Worm (Caenorhabditis elegans) whole organism, young adult: Measurements from ENCODE around the gene tbc-20.
"Not testable (repeated sequence)": the region's sequence is repeated elsewhere in the genome, so short reads cannot be mapped to it uniquely, and the experiment has no call there.

Source experiments
- F55B11.4 ChIP-seq: sonication (generic microtip); optimal IDR thresholded peaks from 2 replicates; lab custom pipeline; 2016; ENCODE audit warnings: missing compliant biosample characterization, missing genetic modification characterization, borderline replicate concordance; ENCODE audit not compliant: insufficient read depth
- T26A5.8 ChIP-seq: sonication (generic microtip); optimal IDR thresholded peaks from 2 replicates; lab custom pipeline; 2016; ENCODE audit warnings: missing genetic modification characterization, missing compliant biosample characterization
- ama-1 ChIP-seq, 3 experiments: fragments of 150-350 bp in 1 of 3; sonication (generic microtip) in 2 of 3; optimal IDR thresholded peaks; 2 replicates each; lab custom pipeline; 2014 to 2018; ENCODE audit warnings: missing biosample characterization in 2 of 3, missing genetic modification characterization in 2 of 3, missing genetic modification reagents in 2 of 3
- bed-1 ChIP-seq: fragments of 200-800 bp; sonication (Bioruptor generic); IDR thresholded peaks from 2 replicates; pipeline ENCODE4 v1.3.6; 2022; ENCODE audit warnings: missing genetic modification reagents, missing genetic modification characterization, missing compliant biosample characterization
- hlh-12 ChIP-seq: sonication (generic microtip); optimal IDR thresholded peaks from 2 replicates; lab custom pipeline; 2016; ENCODE audit warnings: missing genetic modification characterization, missing compliant biosample characterization
- madf-10 ChIP-seq: sonication (generic microtip); optimal IDR thresholded peaks from 2 replicates; lab custom pipeline; 2016; ENCODE audit warnings: mild to moderate bottlenecking, missing genetic modification characterization, missing compliant biosample characterization
- madf-3 ChIP-seq: fragments of 200-800 bp; sonication (Bioruptor generic); IDR thresholded peaks from 2 replicates; pipeline ENCODE4 v1.3.6; 2022; ENCODE audit warnings: missing genetic modification reagents, missing genetic modification characterization, missing compliant biosample characterization
- nfya-1 ChIP-seq: sonication (generic microtip); optimal IDR thresholded peaks from 2 replicates; lab custom pipeline; 2017; ENCODE audit warnings: antibody characterized with exemption, missing compliant biosample characterization, missing genetic modification characterization, borderline replicate concordance; ENCODE audit not compliant: insufficient read depth
- unc-62 ChIP-seq: fragments of 150-350 bp; optimal IDR thresholded peaks from 2 replicates; lab custom pipeline; 2014; ENCODE audit warnings: missing biosample characterization, missing genetic modification reagents, missing genetic modification characterization
- zfh-2 ChIP-seq: fragments of 200-800 bp; sonication (Bioruptor generic); conservative IDR thresholded peaks from 2 replicates; pipeline ENCODE4 v1.3.6; 2022; ENCODE audit warnings: missing genetic modification reagents, missing genetic modification characterization, missing compliant biosample characterization
- ztf-18 ChIP-seq: sonication (generic microtip); optimal IDR thresholded peaks from 2 replicates; lab custom pipeline; 2016; ENCODE audit warnings: missing genotype, mild to moderate bottlenecking, missing genetic modification characterization, missing compliant biosample characterization
- ztf-28 ChIP-seq: fragments of 200-800 bp; sonication (Bioruptor generic); IDR thresholded peaks from 2 replicates; pipeline ENCODE4 v1.3.6; 2022; ENCODE audit warnings: missing genetic modification reagents, missing genetic modification characterization, missing compliant biosample characterization

- not testable (repeated sequence) for TF ChIP-seq ama-1 (optimal IDR thresholded peaks at IDR 0.05; lab: Kevin White, UChicago); ama-1 (GFP tag; optimal IDR thresholded peaks at IDR 0.05; lab: Kevin White, UChicago); madf-10; T26A5.8 (tag; lab: Kevin White, UChicago); F55B11.4 (tag; lab: Kevin White, UChicago); hlh-12 (tag; lab: Kevin White, UChicago); madf-3; ztf-18 (tag; lab: Kevin White, UChicago); unc-62 (GFP tag; lab: Kevin White, UChicago); bed-1 (GFP tag; lab: Robert Waterston, UW); ztf-28 (GFP tag; lab: Robert Waterston, UW); zfh-2 (GFP tag; lab: Robert Waterston, UW); nfya-1 (tag; lab: Kevin White, UChicago)
Observed at ce11 chrII:14802527-14802926, 4.3 kb downstream of the tbc-20 start.
